Worm (Caenorhabditis elegans) whole organism, L1 larva: ENCODE measurements around the gene agt-1.

Source experiments
- C04F5.9 ChIP-seq: sonication (generic microtip); optimal IDR thresholded peaks from 2 replicates; lab custom pipeline; 2016; ENCODE audit warnings: missing genetic modification characterization, missing compliant biosample characterization
- ama-1 ChIP-seq: fragments of 150-350 bp; optimal IDR thresholded peaks from 2 replicates; lab custom pipeline; 2014
- lin-15B ChIP-seq: fragments of 150-350 bp; sonication (generic microtip); optimal IDR thresholded peaks from 3 replicates; lab custom pipeline; 2014; ENCODE audit warnings: missing biosample characterization, missing genetic modification characterization
- lin-39 ChIP-seq: fragments of 150-350 bp; optimal IDR thresholded peaks from 2 replicates; lab custom pipeline; 2014; ENCODE audit warnings: missing biosample characterization, missing genetic modification reagents, missing genetic modification characterization
- mep-1 ChIP-seq: fragments of 150-350 bp; optimal IDR thresholded peaks from 2 replicates; lab custom pipeline; 2014; ENCODE audit warnings: missing biosample characterization, missing genetic modification characterization
- nhr-11 ChIP-seq: fragments of 150-350 bp; optimal IDR thresholded peaks from 2 replicates; lab custom pipeline; 2014; ENCODE audit warnings: missing biosample characterization, missing genetic modification characterization
- nhr-237 ChIP-seq: fragments of 150-350 bp; optimal IDR thresholded peaks from 2 replicates; lab custom pipeline; 2014; ENCODE audit warnings: missing biosample characterization, missing genetic modification characterization
- pqm-1 ChIP-seq: sonication (generic microtip); optimal IDR thresholded peaks from 3 replicates; lab custom pipeline; 2017; ENCODE audit warnings: missing biosample characterization, missing genetic modification characterization
- snpc-4 ChIP-seq: fragments of 150-350 bp; optimal IDR thresholded peaks from 2 replicates; lab custom pipeline; 2014; ENCODE audit warnings: missing biosample characterization, missing genetic modification characterization
- tbx-2 ChIP-seq: sonication (generic microtip); optimal IDR thresholded peaks from 2 replicates; lab custom pipeline; 2016; ENCODE audit warnings: missing genetic modification characterization, missing compliant biosample characterization
- unc-62 ChIP-seq: fragments of 150-350 bp; optimal IDR thresholded peaks from 2 replicates; lab custom pipeline; 2014; ENCODE audit warnings: missing biosample characterization, missing genetic modification reagents, missing genetic modification characterization

DNA sequence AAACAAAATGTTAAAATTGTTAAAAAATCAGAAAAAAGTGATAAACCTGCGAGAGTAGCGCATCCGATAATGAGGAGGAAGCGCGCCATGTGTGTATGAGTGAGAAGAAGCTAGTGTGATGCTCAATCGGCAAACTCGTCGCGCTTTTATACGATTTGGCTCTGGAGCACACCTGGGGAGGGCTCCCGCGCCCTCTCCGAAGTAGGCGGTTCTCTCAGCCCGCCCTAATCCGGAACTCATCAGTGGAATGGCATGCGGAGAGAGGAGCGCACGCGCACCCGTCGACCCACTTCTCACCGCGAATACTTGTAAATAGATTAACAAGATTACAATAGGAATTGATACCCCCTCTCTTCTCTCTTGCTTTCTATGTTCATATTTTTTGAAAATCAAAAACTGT is 37.9 kb downstream of the agt-1 start, which contains the start of gene pqn-74:
- TF ChIP-seq snpc-4 (tag; lab: Kevin White, UChicago) (no peak), ama-1 (no peak), lin-15B (tag; lab: Kevin White, UChicago) (no peak), pqm-1 (tag; lab: Kevin White, UChicago) (no peak), nhr-11 (tag; lab: Kevin White, UChicago) (no peak), nhr-237 (tag; lab: Kevin White, UChicago) (no peak), C04F5.9 (no peak), lin-39 (tag; lab: Kevin White, UChicago) (no peak), mep-1 (tag; lab: Kevin White, UChicago) (no peak), tbx-2 (tag; lab: Kevin White, UChicago) (no peak), unc-62 (no peak)
